Fruit fly (Drosophila melanogaster) whole organism, embryonic: ENCODE data around the gene Dop1R2.
A peak's percentile ranks its signal among the peaks of the same experiment; 100 is the strongest.

Experiments used
- ATbp ChIP-seq: fragments of 200-800 bp; sonication (Bioruptor generic); optimal IDR thresholded peaks from 2 replicates; lab custom pipeline; 2017; ENCODE audit warnings: missing biosample characterization, mild to moderate bottlenecking, missing genetic modification characterization, missing genetic modification reagents
- B-H2 ChIP-seq: fragments of 200-800 bp; sonication (Bioruptor generic); optimal IDR thresholded peaks from 2 replicates; lab custom pipeline; 2018; ENCODE audit warnings: missing biosample characterization, mild to moderate bottlenecking, missing genetic modification characterization
- Bgb ChIP-seq: fragments of 200-800 bp; sonication (Bioruptor generic); IDR thresholded peaks from 2 replicates; pipeline ENCODE4 v1.3.6; 2022; ENCODE audit warnings: missing biosample characterization, missing genetic modification characterization; ENCODE audit not compliant: partially characterized antibody
- CG10274 ChIP-seq: fragments of 200-800 bp; sonication (Bioruptor generic); optimal IDR thresholded peaks from 3 replicates; lab custom pipeline; 2017; ENCODE audit warnings: missing biosample characterization, mild to moderate bottlenecking, missing genetic modification characterization
- CG11456 ChIP-seq: fragments of 200-800 bp; sonication (Bioruptor generic); IDR thresholded peaks from 3 replicates; pipeline ENCODE4 v1.3.6; 2022; ENCODE audit warnings: missing biosample characterization, missing genetic modification characterization
- CG13296 ChIP-seq: fragments of 200-800 bp; sonication (Bioruptor generic); optimal IDR thresholded peaks from 3 replicates; lab custom pipeline; 2018; ENCODE audit warnings: missing biosample characterization, mild to moderate bottlenecking, missing genetic modification characterization
- CG14441 ChIP-seq: fragments of 200-800 bp; sonication (Bioruptor generic); IDR thresholded peaks from 2 replicates; pipeline ENCODE4 v1.3.6; 2022; ENCODE audit warnings: missing biosample characterization, missing genetic modification characterization
- CG15601 ChIP-seq: fragments of 200-800 bp; sonication (Bioruptor generic); optimal IDR thresholded peaks from 3 replicates; lab custom pipeline; 2019; ENCODE audit warnings: missing biosample characterization, mild to moderate bottlenecking, missing genetic modification characterization, moderate library complexity
- CG16813 ChIP-seq: fragments of 200-800 bp; sonication (Bioruptor generic); IDR thresholded peaks from 3 replicates; pipeline ENCODE4 v1.3.6; 2022; ENCODE audit warnings: missing biosample characterization, missing genetic modification characterization; ENCODE audit not compliant: partially characterized antibody
- CG17612 ChIP-seq: fragments of 200-800 bp; sonication (Bioruptor generic); IDR thresholded peaks from 2 replicates; pipeline ENCODE4 v1.3.6; 2022; ENCODE audit warnings: missing biosample characterization, missing genetic modification characterization
- CG17802 ChIP-seq: fragments of 200-800 bp; sonication (Bioruptor generic); optimal IDR thresholded peaks from 2 replicates; lab custom pipeline; 2018; ENCODE audit warnings: missing biosample characterization, mild to moderate bottlenecking, missing genetic modification characterization, moderate library complexity
- CG1792 ChIP-seq: fragments of 200-800 bp; sonication (Bioruptor generic); optimal IDR thresholded peaks from 2 replicates; lab custom pipeline; 2016; ENCODE audit warnings: missing biosample characterization, missing genetic modification characterization
- CG2199 ChIP-seq: fragments of 200-800 bp; sonication (Bioruptor generic); IDR thresholded peaks from 3 replicates; pipeline ENCODE4 v1.3.6; 2022; ENCODE audit warnings: missing biosample characterization, missing genetic modification characterization
- CG31224 ChIP-seq: fragments of 200-800 bp; sonication (Bioruptor generic); IDR thresholded peaks from 2 replicates; pipeline ENCODE4 v1.3.6; 2022; ENCODE audit warnings: missing biosample characterization, missing genetic modification characterization
- CG31365 ChIP-seq: fragments of 200-800 bp; sonication (Bioruptor generic); optimal IDR thresholded peaks from 2 replicates; lab custom pipeline; 2018; ENCODE audit warnings: missing biosample characterization, mild to moderate bottlenecking, missing genetic modification characterization
- CG33557 ChIP-seq: fragments of 200-800 bp; sonication (Bioruptor generic); optimal IDR thresholded peaks from 2 replicates; lab custom pipeline; 2019; ENCODE audit warnings: missing biosample characterization, mild to moderate bottlenecking, missing genetic modification characterization, moderate library complexity
- CG42726 ChIP-seq: fragments of 200-800 bp; sonication (Bioruptor generic); IDR thresholded peaks from 2 replicates; pipeline ENCODE4 v1.3.6; 2022; ENCODE audit warnings: missing biosample characterization, missing genetic modification characterization; ENCODE audit not compliant: partially characterized antibody
- CG6254 ChIP-seq: fragments of 200-800 bp; sonication (Bioruptor generic); optimal IDR thresholded peaks from 3 replicates; lab custom pipeline; 2017; ENCODE audit warnings: mild to moderate bottlenecking, missing biosample characterization, missing genetic modification reagents, missing genetic modification characterization
- CG6765 ChIP-seq: fragments of 200-800 bp; sonication (Bioruptor generic); optimal IDR thresholded peaks from 3 replicates; lab custom pipeline; 2017; ENCODE audit warnings: missing biosample characterization, mild to moderate bottlenecking, missing genetic modification characterization
- CG6791 ChIP-seq: fragments of 200-800 bp; sonication (Bioruptor generic); IDR thresholded peaks from 3 replicates; pipeline ENCODE4 v1.3.6; 2022; ENCODE audit warnings: missing biosample characterization, missing genetic modification characterization; ENCODE audit not compliant: partially characterized antibody
- CG7372 ChIP-seq: fragments of 200-800 bp; sonication (Bioruptor generic); IDR thresholded peaks from 2 replicates; pipeline ENCODE4 v1.3.6; 2022; ENCODE audit warnings: missing biosample characterization, missing genetic modification characterization
- CG8089 ChIP-seq: fragments of 200-800 bp; sonication (Bioruptor generic); optimal IDR thresholded peaks from 3 replicates; lab custom pipeline; 2016; ENCODE audit warnings: missing biosample characterization, missing genetic modification characterization
- CG8281 ChIP-seq: fragments of 200-800 bp; sonication (Bioruptor generic); optimal IDR thresholded peaks from 2 replicates; lab custom pipeline; 2018; ENCODE audit warnings: missing biosample characterization, mild to moderate bottlenecking, missing genetic modification characterization, moderate library complexity
- Chrac-16 ChIP-seq: fragments of 200-800 bp; sonication (Bioruptor generic); optimal IDR thresholded peaks from 3 replicates; lab custom pipeline; 2016; ENCODE audit warnings: missing biosample characterization, missing genetic modification characterization
- H15 ChIP-seq: fragments of 200-800 bp; sonication (Bioruptor generic); IDR thresholded peaks from 3 replicates; pipeline ENCODE4 v1.3.6; 2022; ENCODE audit warnings: missing biosample characterization, missing genetic modification characterization
- H2.0 ChIP-seq: fragments of 200-800 bp; sonication (Bioruptor generic); IDR thresholded peaks from 2 replicates; pipeline ENCODE4 v1.3.6; 2022; ENCODE audit warnings: missing biosample characterization, missing genetic modification characterization
- Hr39 ChIP-seq: fragments of >200 bp; optimal IDR thresholded peaks from 2 replicates; lab custom pipeline; 2017
- Hsf ChIP-seq: fragments of 200-800 bp; sonication (Bioruptor generic); optimal IDR thresholded peaks from 3 replicates; lab custom pipeline; 2016; ENCODE audit warnings: missing biosample characterization, missing genetic modification characterization
- Meics ChIP-seq: fragments of 200-800 bp; sonication (Bioruptor generic); optimal IDR thresholded peaks from 2 replicates; lab custom pipeline; 2017; ENCODE audit warnings: missing biosample characterization, mild to moderate bottlenecking, missing genetic modification characterization
- Mes4 ChIP-seq: fragments of 200-800 bp; sonication (Bioruptor generic); optimal IDR thresholded peaks from 2 replicates; lab custom pipeline; 2016; ENCODE audit warnings: missing biosample characterization, missing genetic modification characterization
- Nf-YA ChIP-seq: fragments of 200-800 bp; sonication (Bioruptor generic); IDR thresholded peaks from 2 replicates; pipeline ENCODE4 v1.3.6; 2022; ENCODE audit warnings: missing biosample characterization, missing genetic modification characterization
- Oaz ChIP-seq: fragments of 200-800 bp; sonication (Bioruptor generic); IDR thresholded peaks from 2 replicates; pipeline ENCODE4 v1.3.6; 2022; ENCODE audit warnings: missing biosample characterization, missing genetic modification characterization
- Optix ChIP-seq: fragments of 200-800 bp; sonication (Bioruptor generic); IDR thresholded peaks from 3 replicates; pipeline ENCODE4 v1.3.6; 2022; ENCODE audit warnings: missing biosample characterization, missing genetic modification characterization
- Pdp1 ChIP-seq, 2 experiments: fragments of 200-800 bp; sonication (Bioruptor generic); optimal IDR thresholded peaks; 3 replicates each; lab custom pipeline; 2016; ENCODE audit warnings: missing biosample characterization in 2 of 2, missing genetic modification characterization in 2 of 2, mild to moderate bottlenecking in 1 of 2, moderate library complexity in 1 of 2
- Sin3A ChIP-seq: fragments of >200 bp; optimal IDR thresholded peaks from 2 replicates; lab custom pipeline; 2018
- Sry-δ ChIP-seq: fragments of 200-800 bp; sonication (Bioruptor generic); optimal IDR thresholded peaks from 2 replicates; lab custom pipeline; 2016; ENCODE audit warnings: missing biosample characterization, missing genetic modification characterization
- Ssrp ChIP-seq: fragments of 200-800 bp; sonication (Bioruptor generic); optimal IDR thresholded peaks from 2 replicates; lab custom pipeline; 2018; ENCODE audit warnings: missing biosample characterization, mild to moderate bottlenecking, missing genetic modification characterization, moderate library complexity
- Xrp1 ChIP-seq: fragments of 200-800 bp; sonication (Bioruptor generic); IDR thresholded peaks from 2 replicates; pipeline ENCODE4 v1.3.6; 2022; ENCODE audit warnings: missing biosample characterization, missing genetic modification characterization
- aop ChIP-seq: fragments of 200-800 bp; sonication (Bioruptor generic); IDR thresholded peaks from 2 replicates; pipeline ENCODE4 v1.3.6; 2022; ENCODE audit warnings: missing biosample characterization, missing genetic modification characterization
- cg ChIP-seq: fragments of 200-800 bp; sonication (Bioruptor generic); optimal IDR thresholded peaks from 3 replicates; lab custom pipeline; 2019; ENCODE audit warnings: missing biosample characterization, mild to moderate bottlenecking, missing genetic modification characterization, moderate library complexity
- cwo ChIP-seq: fragments of 200-800 bp; sonication (Bioruptor generic); optimal IDR thresholded peaks from 3 replicates; lab custom pipeline; 2017; ENCODE audit warnings: missing biosample characterization, missing genetic modification characterization, mild to moderate bottlenecking, moderate library complexity, missing genetic modification reagents
- dan ChIP-seq: fragments of 200-800 bp; sonication (Bioruptor generic); IDR thresholded peaks from 2 replicates; pipeline ENCODE4 v1.3.6; 2022; ENCODE audit warnings: missing biosample characterization, missing genetic modification characterization
- ftz-f1 ChIP-seq: fragments of 200-800 bp; sonication (Bioruptor generic); optimal IDR thresholded peaks from 2 replicates; lab custom pipeline; 2016; ENCODE audit warnings: missing biosample characterization, missing genetic modification characterization
- gt ChIP-seq: fragments of 200-800 bp; sonication (Bioruptor generic); IDR thresholded peaks from 2 replicates; pipeline ENCODE4 v1.3.6; 2022; ENCODE audit warnings: missing biosample characterization, missing genetic modification characterization
- lab ChIP-seq: fragments of 200-800 bp; sonication (Bioruptor generic); optimal IDR thresholded peaks from 3 replicates; lab custom pipeline; 2017; ENCODE audit warnings: missing biosample characterization, missing genetic modification characterization, mild to moderate bottlenecking, moderate library complexity, missing genetic modification reagents
- pho ChIP-seq: fragments of 200-800 bp; sonication (Bioruptor generic); optimal IDR thresholded peaks from 2 replicates; lab custom pipeline; 2016; ENCODE audit warnings: missing biosample characterization, missing genetic modification characterization
- prd ChIP-seq, 3 experiments: fragments of >200 bp in 2 of 3; fragments of 200-800 bp in 1 of 3; sonication (Bioruptor generic) in 1 of 3; optimal IDR thresholded peaks in 2 of 3; IDR thresholded peaks in 1 of 3; 2 replicates in 2 of 3; 3 replicates in 1 of 3; pipeline versions ENCODE4 v1.3.6 to Lab custom; 2017 to 2022; ENCODE audit warnings: missing biosample characterization in 1 of 3, missing genetic modification characterization in 1 of 3
- ro ChIP-seq: fragments of 200-800 bp; sonication (Bioruptor generic); IDR thresholded peaks from 2 replicates; pipeline ENCODE4 v1.3.6; 2022; ENCODE audit warnings: missing biosample characterization, missing genetic modification characterization
- run ChIP-seq: fragments of 200-800 bp; sonication (Bioruptor generic); optimal IDR thresholded peaks from 3 replicates; lab custom pipeline; 2018; ENCODE audit warnings: missing biosample characterization, mild to moderate bottlenecking, missing genetic modification characterization
- seq ChIP-seq: fragments of 200-800 bp; sonication (Bioruptor generic); IDR thresholded peaks from 2 replicates; pipeline ENCODE4 v1.3.6; 2022; ENCODE audit warnings: missing biosample characterization, missing genetic modification characterization
- shn ChIP-seq: fragments of 200-800 bp; sonication (Bioruptor generic); optimal IDR thresholded peaks from 3 replicates; lab custom pipeline; 2016; ENCODE audit warnings: missing biosample characterization, missing genetic modification characterization
- toy ChIP-seq: fragments of 200-800 bp; sonication (Bioruptor generic); IDR thresholded peaks from 2 replicates; pipeline ENCODE4 v1.3.6; 2022; ENCODE audit warnings: missing biosample characterization, missing genetic modification characterization

The Dop1R2 gene

dm6 chr3R:29617197-29617596, 42.6 kb downstream of the Dop1R2 start (continued):
- TF ChIP-seq CG11456 (GFP tag; lab: Robert Waterston, UW), result no peak
- no peak for TF ChIP-seq CG6791
- no peak for TF ChIP-seq CG6765 (GFP tag; lab: Kevin White, UChicago)
- TF ChIP-seq ATbp (GFP tag; lab: Kevin White, UChicago), result no peak
- TF ChIP-seq H15 (GFP tag; lab: Robert Waterston, UW), result no peak
- TF ChIP-seq CG15601 (tag; lab: Kevin White, UChicago), result no peak
- TF ChIP-seq Hsf, result no peak
- peak; percentile 28 for TF ChIP-seq Meics
- TF ChIP-seq Oaz (GFP tag; lab: Robert Waterston, UW), result no peak
- no peak for TF ChIP-seq Pdp1 (GFP tag; optimal IDR thresholded peaks at IDR 0.05; lab: Kevin White, UChicago)
- no peak for TF ChIP-seq CG42726 (GFP tag; lab: Robert Waterston, UW)
- no peak for TF ChIP-seq aop
- TF ChIP-seq ftz-f1 (GFP tag; lab: Kevin White, UChicago), result no peak
- no peak for TF ChIP-seq Sin3A (lab: Kevin White, UChicago)
- TF ChIP-seq CG14441 (GFP tag; lab: Robert Waterston, UW), result 0 out of 2 replicates have a peak, but pooled peaks have one; percentile 35
- no peak for TF ChIP-seq Mes4 (GFP tag; lab: Kevin White, UChicago)
- TF ChIP-seq Bgb (GFP tag; lab: Robert Waterston, UW), result no peak
- TF ChIP-seq H2.0 (GFP tag; lab: Robert Waterston, UW), result no peak
- no peak for TF ChIP-seq Hr39 (lab: Kevin White, UChicago)
- TF ChIP-seq prd (optimal IDR thresholded peaks at IDR 0.05; lab: Kevin White, UChicago), result no peak
- peak; percentile 40; the same call in 1 of the 3 replicates for TF ChIP-seq prd (GFP tag; IDR thresholded peaks at IDR 0.05; lab: Robert Waterston, UW)
- TF ChIP-seq CG31224 (GFP tag; lab: Robert Waterston, UW), result no peak
- no peak for TF ChIP-seq Ssrp (tag; lab: Kevin White, UChicago)
- TF ChIP-seq CG17802 (tag; lab: Kevin White, UChicago), result no peak
- no peak for TF ChIP-seq CG16813 (GFP tag; lab: Robert Waterston, UW)
- TF ChIP-seq dan, result no peak
- TF ChIP-seq CG8089 (GFP tag; lab: Kevin White, UChicago), result no peak
- TF ChIP-seq seq, result no peak
- no peak for TF ChIP-seq cg (GFP tag; lab: Kevin White, UChicago)
- TF ChIP-seq Xrp1, result peak; percentile 46; the same call in 1 of the 2 replicates
- TF ChIP-seq Nf-YA (GFP tag; lab: Robert Waterston, UW), result no peak
- no peak for TF ChIP-seq toy (GFP tag; lab: Robert Waterston, UW)
- TF ChIP-seq lab (GFP tag; lab: Kevin White, UChicago), result peak; percentile 50
- no peak for TF ChIP-seq CG1792 (GFP tag; lab: Kevin White, UChicago)
- no peak for TF ChIP-seq Optix (GFP tag; lab: Robert Waterston, UW)
- TF ChIP-seq CG6254 (GFP tag; lab: Kevin White, UChicago), result no peak
- no peak for TF ChIP-seq gt
- TF ChIP-seq Sry-δ (GFP tag; lab: Kevin White, UChicago), result no peak
- no peak for TF ChIP-seq ro
- TF ChIP-seq cwo (GFP tag; lab: Kevin White, UChicago), result no peak
- TF ChIP-seq CG7372, result no peak
- no peak for TF ChIP-seq pho (GFP tag; lab: Kevin White, UChicago)
- TF ChIP-seq run (tag; lab: Kevin White, UChicago), result no peak
- TF ChIP-seq CG2199 (GFP tag; lab: Robert Waterston, UW), result no peak
- no peak for TF ChIP-seq CG31365
- no peak for TF ChIP-seq CG8281 (tag; lab: Kevin White, UChicago)
- TF ChIP-seq shn, result no peak
- no peak for TF ChIP-seq CG33557
- no peak for TF ChIP-seq CG10274 (GFP tag; lab: Kevin White, UChicago)
- TF ChIP-seq B-H2 (GFP tag; lab: Kevin White, UChicago), result no peak
- no peak for TF ChIP-seq Chrac-16 (GFP tag; lab: Kevin White, UChicago)
- peak; percentile 25 for TF ChIP-seq CG13296 (GFP tag; lab: Kevin White, UChicago)
- no peak for TF ChIP-seq CG17612 (GFP tag; lab: Robert Waterston, UW)
